Worm (Caenorhabditis elegans): ENCODE measurements around the gene T28A11.2.

DNA sequence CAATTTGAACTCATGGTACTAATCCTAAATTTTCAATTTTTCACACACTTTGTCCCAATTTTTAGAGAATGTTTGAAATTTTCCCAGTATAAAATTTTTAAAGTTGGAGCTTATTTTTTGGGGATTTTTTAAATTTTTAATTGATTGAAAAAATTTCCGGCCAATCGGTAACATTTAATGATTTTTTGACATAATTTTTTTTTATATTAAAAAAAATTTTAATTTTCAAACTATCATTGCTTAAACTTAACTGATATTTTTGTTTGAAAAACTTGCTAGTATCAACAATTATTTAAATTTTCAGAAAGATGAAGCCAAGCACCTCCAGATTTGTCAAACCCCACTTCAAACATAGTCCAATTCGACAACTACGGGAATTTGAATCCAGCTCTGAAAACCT lies 22.9 kb upstream of the T28A11.2 start, which contains the start of gene T28A11.22:
- no peak for TF ChIP-seq pha-4 (GFP tag; IDR thresholded peaks at IDR 0.05)
- TF ChIP-seq pha-4 (tag; optimal IDR thresholded peaks at IDR 0.05): no peak
- TF ChIP-seq spr-1 (tag; optimal IDR thresholded peaks at IDR 0.05): no peak
- TF ChIP-seq Y105C5A.15 (GFP tag; IDR thresholded peaks at IDR 0.05): no peak
- no peak for TF ChIP-seq aly-2 (tag; optimal IDR thresholded peaks at IDR 0.05)
- no peak for TF ChIP-seq unc-130 (GFP tag; optimal IDR thresholded peaks at IDR 0.05)
- no peak for TF ChIP-seq mep-1 (tag; optimal IDR thresholded peaks at IDR 0.05)
- TF ChIP-seq nhr-77 (tag; optimal IDR thresholded peaks at IDR 0.05): no peak
- TF ChIP-seq snpc-4 (tag; optimal IDR thresholded peaks at IDR 0.05): no peak
- no peak for TF ChIP-seq lin-39 (tag; optimal IDR thresholded peaks at IDR 0.05)
- TF ChIP-seq nhr-25 (tag; optimal IDR thresholded peaks at IDR 0.05; ENCODE audit: borderline replicate concordance, insufficient read depth): no peak
- no peak for TF ChIP-seq mxl-2 (GFP tag; conservative IDR thresholded peaks at IDR 0.05)
- TF ChIP-seq ztf-7 (tag; optimal IDR thresholded peaks at IDR 0.05): no peak
- TF ChIP-seq unc-62 (GFP tag; optimal IDR thresholded peaks at IDR 0.05 in 1 of 2): no peak
- no peak for TF ChIP-seq unc-62 (tag; optimal IDR thresholded peaks at IDR 0.05)
- TF ChIP-seq ztf-11 (tag; optimal IDR thresholded peaks at IDR 0.05): no peak

All from whole organism, L4 larva.